Worm (Caenorhabditis elegans): Measurements from ENCODE around the gene copb-2.

DNA sequence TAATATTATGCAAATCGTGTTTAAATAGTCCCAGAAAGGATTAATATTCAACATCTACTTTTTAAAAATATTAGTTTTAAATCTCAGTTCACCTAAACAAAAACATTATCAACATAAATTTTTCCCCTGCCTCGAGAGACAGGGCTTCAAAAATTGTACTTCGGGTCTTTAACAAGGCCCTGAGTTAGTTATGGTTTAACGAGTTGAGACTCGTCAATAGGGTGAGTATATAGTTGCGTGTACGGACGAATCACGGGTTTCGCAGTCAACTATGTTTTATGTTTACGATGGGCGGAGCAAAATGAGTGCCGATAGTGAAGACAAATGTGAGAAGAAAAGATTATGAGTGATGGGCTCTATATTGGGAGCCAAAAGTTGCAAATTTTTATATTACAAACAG is 52.1 kb downstream of the copb-2 start:
- TF ChIP-seq dmd-4 (tag; optimal IDR thresholded peaks at IDR 0.05; ENCODE audit: borderline replicate concordance) (no peak), fkh-10 (GFP tag; optimal IDR thresholded peaks at IDR 0.05) (no peak), ztf-16 (tag; optimal IDR thresholded peaks at IDR 0.05) (no peak)

All from whole organism, late embryonic.